Fruit fly (Drosophila melanogaster): ENCODE data around the gene CG14174.

dm6 chr3L:9767636-9768358 lies 48.7 kb downstream of the CG14174 start:
- TF ChIP-seq psq (optimal IDR thresholded peaks at IDR 0.05) (no peak), ttk (optimal IDR thresholded peaks at IDR 0.05) (no peak), h (optimal IDR thresholded peaks at IDR 0.05) (no peak), insv (optimal IDR thresholded peaks at IDR 0.05) (no peak), Sin3A (optimal IDR thresholded peaks at IDR 0.05) (no peak)

All from Kc167 (cell line).